Fruit fly (Drosophila melanogaster): ENCODE data around the gene jp.
A peak's percentile ranks its signal among the peaks of the same experiment; 100 is the strongest.

The jp gene

DNA sequence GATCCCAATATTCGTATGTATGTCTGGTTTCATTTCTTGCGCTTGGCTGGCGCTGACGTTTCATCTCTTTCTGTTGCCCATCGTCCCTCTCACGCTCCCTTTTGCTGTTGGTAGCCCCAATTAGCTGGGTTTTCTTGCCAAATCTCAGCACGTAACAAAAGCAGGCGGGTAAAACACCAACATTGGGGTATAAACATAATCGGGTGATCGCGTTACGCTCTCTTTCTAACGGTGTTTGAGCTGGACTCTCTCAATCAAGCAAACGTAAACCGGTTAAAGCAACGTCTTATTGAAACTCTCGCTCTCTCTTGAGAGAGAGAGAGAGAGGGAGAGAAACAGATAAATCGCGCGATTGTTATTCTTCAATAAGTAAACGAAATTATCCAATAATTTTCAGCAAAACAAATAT, 43.8 kb downstream of the jp start (continued):
- TF ChIP-seq sens (GFP tag) (peak; percentile 65), CG12236 (GFP tag; optimal IDR thresholded peaks at IDR 0.05) (no peak), knrl (GFP tag; IDR thresholded peaks at IDR 0.05; ENCODE audit: partially characterized antibody) (no peak), Dek (tag; optimal IDR thresholded peaks at IDR 0.05) (no peak), Med (GFP tag) (peak; percentile 48), CG18619 (GFP tag; optimal IDR thresholded peaks at IDR 0.05) (no peak), chinmo (GFP tag; IDR thresholded peaks at IDR 0.05; ENCODE audit: partially characterized antibody) (peak; percentile 40; the same call in 1 of the 4 replicates), Xrp1 (GFP tag; IDR thresholded peaks at IDR 0.05) (no peak), CG34376 (GFP tag; optimal IDR thresholded peaks at IDR 0.05) (no peak), tgo (GFP tag; IDR thresholded peaks at IDR 0.05) (no peak), CG10654 (GFP tag; optimal IDR thresholded peaks at IDR 0.05) (no peak), CG1233 (GFP tag; optimal IDR thresholded peaks at IDR 0.05) (no peak), Ssrp (tag; optimal IDR thresholded peaks at IDR 0.05) (no peak), CG43689 (GFP tag; IDR thresholded peaks at IDR 0.05) (no peak), pfk (GFP tag; optimal IDR thresholded peaks at IDR 0.05) (no peak), D (optimal IDR thresholded peaks at IDR 0.05) (no peak), D (GFP tag; optimal IDR thresholded peaks at IDR 0.05) (no peak), gt (GFP tag; IDR thresholded peaks at IDR 0.05) (no peak), Bgb (GFP tag; IDR thresholded peaks at IDR 0.05; ENCODE audit: partially characterized antibody) (no peak), danr (GFP tag; IDR thresholded peaks at IDR 0.05) (no peak), cg (GFP tag; optimal IDR thresholded peaks at IDR 0.05) (peak; percentile 21), CG14014 (GFP tag; IDR thresholded peaks at IDR 0.05) (no peak; the same call in 1 of the 2 replicates), CG15479 (GFP tag; optimal IDR thresholded peaks at IDR 0.05) (peak; percentile 16), vvl (GFP tag; IDR thresholded peaks at IDR 0.05) (peak; percentile 36; the same call in 1 of the 2 replicates), zfh1 (GFP tag; IDR thresholded peaks at IDR 0.05) (no peak), CG16863 (GFP tag; optimal IDR thresholded peaks at IDR 0.05) (no peak), CG31224 (GFP tag; IDR thresholded peaks at IDR 0.05) (no peak), sd (tag; optimal IDR thresholded peaks at IDR 0.05) (no peak), gce (GFP tag; IDR thresholded peaks at IDR 0.05) (no peak), hth (optimal IDR thresholded peaks at IDR 0.05) (no peak), CG11696 (GFP tag; IDR thresholded peaks at IDR 0.05) (no peak), CG11723 (GFP tag; optimal IDR thresholded peaks at IDR 0.05) (no peak)

DNA sequence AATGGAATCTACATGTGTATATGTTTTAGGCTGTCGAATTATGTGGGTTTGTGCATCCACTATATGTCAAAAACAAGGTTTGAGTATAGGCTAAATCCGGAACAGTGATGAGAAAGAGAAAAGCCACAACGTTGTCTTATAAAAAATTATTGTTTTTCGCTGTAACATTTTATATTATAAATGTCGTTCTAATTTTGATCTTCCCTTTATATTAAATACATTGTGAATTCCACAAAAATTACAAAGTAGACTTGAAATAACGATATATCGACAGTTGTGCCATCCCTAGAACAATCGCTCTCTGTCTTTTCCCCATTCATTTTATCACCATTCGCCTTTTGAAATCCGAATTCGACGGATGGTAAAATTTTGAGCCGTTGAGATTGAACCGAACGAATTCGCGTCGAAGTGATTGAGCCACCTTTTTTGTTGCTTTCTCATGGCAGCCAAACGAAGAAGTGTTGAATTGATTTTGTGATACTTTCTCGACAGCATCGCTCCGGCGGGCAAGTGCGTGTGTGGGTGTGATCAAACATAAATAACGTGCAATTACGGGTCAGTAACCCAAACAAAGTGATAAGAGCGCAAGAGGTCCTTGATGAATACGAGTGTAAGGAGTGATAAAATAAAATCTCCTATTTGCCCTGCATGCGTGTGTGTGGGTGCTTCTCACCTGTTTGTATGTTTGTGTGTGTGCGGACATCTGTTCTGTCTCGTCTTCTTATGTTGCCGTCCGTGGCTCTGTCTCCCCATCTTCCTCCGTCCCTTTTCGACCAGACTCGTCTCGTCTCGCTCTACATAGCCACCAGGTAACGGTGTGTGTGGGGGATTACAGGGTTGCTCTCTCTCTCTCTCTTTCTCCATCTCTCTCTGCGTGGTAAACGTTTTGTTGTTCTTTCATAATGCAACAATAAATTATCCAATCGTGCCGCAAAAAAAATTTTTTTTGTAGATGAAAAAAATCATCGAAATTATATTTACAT, 45.4 kb downstream of the jp start, which contains the start of gene Oatp30B:
Gene Oatp30B (plus strand): TSS at position 325 of the 983 bp plus-strand sequence.
- TF ChIP-seq HmgZ (tag; optimal IDR thresholded peaks at IDR 0.05) (peak; percentile 98), Rfx (GFP tag; IDR thresholded peaks at IDR 0.05) (peak; percentile 99), amos (GFP tag; IDR thresholded peaks at IDR 0.05; ENCODE audit: partially characterized antibody) (peak; percentile 96), zen2 (GFP tag; IDR thresholded peaks at IDR 0.05; ENCODE audit: partially characterized antibody) (peak; percentile 99; the same call in 2 of the 3 replicates), cad (GFP tag; optimal IDR thresholded peaks at IDR 0.05) (no peak), gsb-n (tag; optimal IDR thresholded peaks at IDR 0.05) (peak; percentile 96), CG32772 (GFP tag; IDR thresholded peaks at IDR 0.05) (peak; percentile 96), CG4360 (GFP tag; IDR thresholded peaks at IDR 0.05) (peak; percentile 81), Optix (GFP tag; IDR thresholded peaks at IDR 0.05) (peak; percentile 88; the same call in 2 of the 3 replicates), Blimp-1 (GFP tag; optimal IDR thresholded peaks at IDR 0.05) (peak; percentile 95), z (GFP tag; IDR thresholded peaks at IDR 0.05) (0 out of 3 replicates have a peak, but pooled peaks have one; percentile 26), CG6791 (GFP tag; IDR thresholded peaks at IDR 0.05; ENCODE audit: partially characterized antibody) (peak; percentile 96), cas (GFP tag; IDR thresholded peaks at IDR 0.05) (peak; percentile 97), CG17568 (GFP tag; optimal IDR thresholded peaks at IDR 0.05) (peak; percentile 93), CG31388 (GFP tag; optimal IDR thresholded peaks at IDR 0.05) (peak; percentile 92), al (GFP tag; IDR thresholded peaks at IDR 0.05) (peak; percentile 96), CG13624 (GFP tag; optimal IDR thresholded peaks at IDR 0.05) (peak; percentile 97), bigmax (GFP tag; optimal IDR thresholded peaks at IDR 0.05) (peak; percentile 42), CG30020 (tag; optimal IDR thresholded peaks at IDR 0.05) (peak; percentile 83)

All from whole organism, embryonic.